Worm (Caenorhabditis elegans): ENCODE results near the gene F44B9.10.

DNA sequence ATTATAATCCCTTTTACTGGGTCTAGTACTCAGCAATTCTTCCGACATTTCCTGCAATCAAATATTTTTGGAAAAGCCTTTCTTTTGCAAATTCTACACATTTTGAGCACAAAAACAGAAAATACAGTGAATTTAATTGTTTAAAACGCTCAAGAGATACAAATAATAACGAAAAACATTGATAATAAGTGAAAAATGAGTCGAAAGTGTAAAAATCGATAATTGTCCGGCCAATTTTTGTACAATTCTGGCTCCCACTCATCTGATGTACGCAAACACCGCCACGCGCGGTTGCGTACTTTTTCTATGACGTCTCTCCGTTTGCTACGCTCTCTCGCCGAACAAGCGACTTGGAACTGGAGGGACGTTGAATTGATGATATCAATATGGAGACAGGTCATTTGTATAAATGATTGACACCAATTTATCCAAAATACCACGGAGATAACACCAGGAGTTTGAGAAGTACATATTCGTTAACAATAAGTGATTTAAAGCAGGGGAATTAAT lies 12.6 kb downstream of the F44B9.10 start, which contains the start of gene lin-36:
- no peak for TF ChIP-seq nfyb-1 (GFP tag; IDR thresholded peaks at IDR 0.05)
- TF ChIP-seq Y53G8AR.9 (GFP tag; conservative IDR thresholded peaks at IDR 0.05) = no peak
- TF ChIP-seq pha-4 (tag; optimal IDR thresholded peaks at IDR 0.05) = peak; percentile 43
- TF ChIP-seq unc-62 (GFP tag; optimal IDR thresholded peaks at IDR 0.05) = no peak
- TF ChIP-seq ztf-3 (GFP tag; optimal IDR thresholded peaks at IDR 0.05) = no peak
- no peak; the same call in 1 of the 2 replicates for TF ChIP-seq madf-8 (GFP tag; conservative IDR thresholded peaks at IDR 0.05)

All from whole organism, young adult.